Fruit fly (Drosophila melanogaster) whole organism, embryonic: ENCODE measurements around the gene CG5050.
A peak's percentile ranks its signal among the peaks of the same experiment; 100 is the strongest.

Experiments used
- Ada2b ChIP-seq: fragments of 200-800 bp; sonication (Bioruptor generic); IDR thresholded peaks from 2 replicates; pipeline ENCODE4 v1.3.6; 2022; ENCODE audit warnings: missing biosample characterization, missing genetic modification characterization
- B-H2 ChIP-seq: fragments of 200-800 bp; sonication (Bioruptor generic); optimal IDR thresholded peaks from 2 replicates; lab custom pipeline; 2018; ENCODE audit warnings: missing biosample characterization, mild to moderate bottlenecking, missing genetic modification characterization
- Bgb ChIP-seq: fragments of 200-800 bp; sonication (Bioruptor generic); IDR thresholded peaks from 2 replicates; pipeline ENCODE4 v1.3.6; 2022; ENCODE audit warnings: missing biosample characterization, missing genetic modification characterization; ENCODE audit not compliant: partially characterized antibody
- Bteb2 ChIP-seq: fragments of 200-800 bp; sonication (Bioruptor generic); optimal IDR thresholded peaks from 2 replicates; lab custom pipeline; 2016; ENCODE audit warnings: missing biosample characterization, missing genetic modification characterization
- CG10321 ChIP-seq: fragments of 200-800 bp; sonication (Bioruptor generic); IDR thresholded peaks from 2 replicates; pipeline ENCODE4 v1.3.6; 2022; ENCODE audit warnings: missing biosample characterization, missing genetic modification characterization
- CG12744 ChIP-seq: fragments of 200-800 bp; sonication (Bioruptor generic); optimal IDR thresholded peaks from 2 replicates; lab custom pipeline; 2016; ENCODE audit warnings: missing biosample characterization, missing genetic modification characterization
- CG13287 ChIP-seq: fragments of 200-800 bp; sonication (Bioruptor generic); IDR thresholded peaks from 2 replicates; pipeline ENCODE4 v1.3.6; 2022; ENCODE audit warnings: missing biosample characterization, missing genetic modification characterization; ENCODE audit not compliant: partially characterized antibody
- CG1602 ChIP-seq: fragments of 200-800 bp; sonication (Bioruptor generic); optimal IDR thresholded peaks from 3 replicates; lab custom pipeline; 2016; ENCODE audit warnings: missing biosample characterization, missing genetic modification characterization
- CG16863 ChIP-seq: fragments of 200-800 bp; sonication (Bioruptor generic); optimal IDR thresholded peaks from 3 replicates; lab custom pipeline; 2016; ENCODE audit warnings: missing biosample characterization, missing genetic modification characterization
- CG17385 ChIP-seq: fragments of 200-800 bp; sonication (Bioruptor generic); optimal IDR thresholded peaks from 3 replicates; lab custom pipeline; 2018; ENCODE audit warnings: missing biosample characterization, mild to moderate bottlenecking, missing genetic modification characterization
- CG2202 ChIP-seq: fragments of 200-800 bp; sonication (Bioruptor generic); optimal IDR thresholded peaks from 2 replicates; lab custom pipeline; 2018; ENCODE audit warnings: missing biosample characterization, mild to moderate bottlenecking, missing genetic modification characterization
- CG30020 ChIP-seq: fragments of 200-800 bp; optimal IDR thresholded peaks from 2 replicates; lab custom pipeline; 2019; ENCODE audit warnings: missing biosample characterization, mild to moderate bottlenecking, missing genetic modification characterization, moderate library complexity
- CG3065 ChIP-seq: fragments of 200-800 bp; sonication (Bioruptor generic); optimal IDR thresholded peaks from 2 replicates; lab custom pipeline; 2016; ENCODE audit warnings: missing biosample characterization, missing genetic modification characterization
- CG31388 ChIP-seq: fragments of 200-800 bp; sonication (Bioruptor generic); optimal IDR thresholded peaks from 2 replicates; lab custom pipeline; 2016; ENCODE audit warnings: missing biosample characterization, missing genetic modification characterization
- CG32532 ChIP-seq: fragments of 200-800 bp; sonication (Bioruptor generic); IDR thresholded peaks from 2 replicates; pipeline ENCODE4 v1.3.6; 2022; ENCODE audit warnings: missing biosample characterization, missing genetic modification characterization
- CG34422 ChIP-seq: fragments of 200-800 bp; sonication (Bioruptor generic); IDR thresholded peaks from 3 replicates; pipeline ENCODE4 v1.3.6; 2022; ENCODE audit warnings: missing biosample characterization, missing genetic modification characterization
- CG3726 ChIP-seq: fragments of 200-800 bp; sonication (Bioruptor generic); IDR thresholded peaks from 3 replicates; pipeline ENCODE4, ENCODE4 v1.3.6; 2022; ENCODE audit warnings: missing biosample characterization, missing genetic modification characterization
- CG4328 ChIP-seq: fragments of 200-800 bp; sonication (Bioruptor generic); optimal IDR thresholded peaks from 3 replicates; lab custom pipeline; 2017; ENCODE audit warnings: missing biosample characterization, missing genetic modification reagents, missing genetic modification characterization
- CG7556 ChIP-seq: fragments of 200-800 bp; sonication (Bioruptor generic); optimal IDR thresholded peaks from 2 replicates; lab custom pipeline; 2017; ENCODE audit warnings: missing biosample characterization, mild to moderate bottlenecking, missing genetic modification characterization
- CG8388 ChIP-seq: fragments of 200-800 bp; sonication (Bioruptor generic); optimal IDR thresholded peaks from 2 replicates; lab custom pipeline; 2019; ENCODE audit warnings: missing biosample characterization, mild to moderate bottlenecking, missing genetic modification characterization, moderate library complexity
- CG9817 ChIP-seq: fragments of 200-800 bp; sonication (Bioruptor generic); optimal IDR thresholded peaks from 2 replicates; lab custom pipeline; 2018; ENCODE audit warnings: missing biosample characterization, mild to moderate bottlenecking, missing genetic modification characterization, moderate library complexity
- CTCF ChIP-seq: fragments of 200-800 bp; sonication (Bioruptor generic); optimal IDR thresholded peaks from 2 replicates; lab custom pipeline; 2017; ENCODE audit warnings: missing biosample characterization, mild to moderate bottlenecking, missing genetic modification characterization, moderate library complexity
- CkIIα-i1 ChIP-seq: fragments of 200-800 bp; sonication (Bioruptor generic); IDR thresholded peaks from 2 replicates; pipeline ENCODE4 v1.3.6; 2022; ENCODE audit warnings: missing biosample characterization, missing genetic modification characterization
- CoRest ChIP-seq: fragments of 200-800 bp; sonication (Bioruptor generic); optimal IDR thresholded peaks from 3 replicates; lab custom pipeline; 2018; ENCODE audit warnings: missing biosample characterization, mild to moderate bottlenecking, missing genetic modification characterization, moderate library complexity
- CrebB ChIP-seq: fragments of 200-800 bp; sonication (Bioruptor generic); optimal IDR thresholded peaks from 3 replicates; lab custom pipeline; 2018; ENCODE audit warnings: missing biosample characterization, mild to moderate bottlenecking, missing genetic modification characterization
- D19A ChIP-seq: fragments of 200-800 bp; optimal IDR thresholded peaks from 3 replicates; lab custom pipeline; 2019; ENCODE audit warnings: missing biosample characterization, mild to moderate bottlenecking, missing genetic modification characterization, moderate library complexity
- Hand ChIP-seq: fragments of 200-800 bp; sonication (Bioruptor generic); optimal IDR thresholded peaks from 2 replicates; lab custom pipeline; 2017; ENCODE audit warnings: mild to moderate bottlenecking, missing biosample characterization, missing genetic modification reagents, missing genetic modification characterization
- Hr78 ChIP-seq, 2 experiments: fragments of 200-800 bp in 1 of 2; fragments of >200 bp in 1 of 2; sonication (Bioruptor generic) in 1 of 2; optimal IDR thresholded peaks; 2 replicates each; lab custom pipeline; 2017 to 2019; ENCODE audit warnings: missing biosample characterization in 2 of 2, missing genetic modification characterization in 2 of 2, mild to moderate bottlenecking in 1 of 2, moderate library complexity in 1 of 2
- MBD-R2 ChIP-seq: fragments of 200-800 bp; sonication (Bioruptor generic); IDR thresholded peaks from 2 replicates; pipeline ENCODE4 v1.3.6; 2022; ENCODE audit warnings: missing biosample characterization, missing genetic modification characterization
- Mad ChIP-seq: fragments of 200-800 bp; sonication (Bioruptor generic); optimal IDR thresholded peaks from 2 replicates; lab custom pipeline; 2016; ENCODE audit warnings: missing biosample characterization, missing genetic modification characterization
- Oaz ChIP-seq: fragments of 200-800 bp; sonication (Bioruptor generic); IDR thresholded peaks from 2 replicates; pipeline ENCODE4 v1.3.6; 2022; ENCODE audit warnings: missing biosample characterization, missing genetic modification characterization
- Sox102F ChIP-seq: fragments of 200-800 bp; sonication (Bioruptor generic); optimal IDR thresholded peaks from 2 replicates; lab custom pipeline; 2018; ENCODE audit warnings: missing biosample characterization, mild to moderate bottlenecking, missing genetic modification characterization, moderate library complexity
- Taf1 ChIP-seq: fragments of 200-800 bp; sonication (Bioruptor generic); IDR thresholded peaks from 2 replicates; pipeline ENCODE4 v1.3.6; 2022; ENCODE audit warnings: missing biosample characterization, missing genetic modification characterization
- abd-A ChIP-seq: fragments of 200-800 bp; sonication (Bioruptor generic); optimal IDR thresholded peaks from 3 replicates; lab custom pipeline; 2019; ENCODE audit warnings: missing biosample characterization, mild to moderate bottlenecking, missing genetic modification characterization, moderate library complexity
- aop ChIP-seq: fragments of 200-800 bp; sonication (Bioruptor generic); IDR thresholded peaks from 2 replicates; pipeline ENCODE4 v1.3.6; 2022; ENCODE audit warnings: missing biosample characterization, missing genetic modification characterization
- ara ChIP-seq: fragments of 200-800 bp; sonication (Bioruptor generic); IDR thresholded peaks from 2 replicates; pipeline ENCODE4 v1.3.6; 2022; ENCODE audit warnings: missing biosample characterization, missing genetic modification characterization
- bigmax ChIP-seq: fragments of 200-800 bp; sonication (Bioruptor generic); optimal IDR thresholded peaks from 2 replicates; lab custom pipeline; 2018; ENCODE audit warnings: missing biosample characterization, mild to moderate bottlenecking, missing genetic modification characterization
- cad ChIP-seq: fragments of >200 bp; optimal IDR thresholded peaks from 2 replicates; lab custom pipeline; 2017; ENCODE audit warnings: missing biosample characterization, missing genetic modification characterization
- chn ChIP-seq: fragments of 200-800 bp; sonication (Bioruptor generic); optimal IDR thresholded peaks from 2 replicates; lab custom pipeline; 2016; ENCODE audit warnings: missing biosample characterization, missing genetic modification characterization
- corto ChIP-seq: fragments of 200-800 bp; sonication (Bioruptor generic); optimal IDR thresholded peaks from 2 replicates; lab custom pipeline; 2016; ENCODE audit warnings: missing biosample characterization, mild to moderate bottlenecking, missing genetic modification characterization, moderate library complexity
- croc ChIP-seq: fragments of 200-800 bp; sonication (Bioruptor generic); conservative IDR thresholded peaks from 3 replicates; pipeline ENCODE4 v1.3.6; 2022; ENCODE audit warnings: missing biosample characterization, missing genetic modification characterization
- dimm ChIP-seq: fragments of 200-800 bp; sonication (Bioruptor generic); IDR thresholded peaks from 2 replicates; pipeline ENCODE4 v1.3.6; 2022; ENCODE audit warnings: missing biosample characterization, missing genetic modification characterization
- esg ChIP-seq: fragments of 200-800 bp; sonication (Bioruptor generic); conservative IDR thresholded peaks from 2 replicates; pipeline ENCODE4 v1.3.6; 2022; ENCODE audit warnings: missing biosample characterization, missing genetic modification characterization
- grau ChIP-seq: fragments of 200-800 bp; optimal IDR thresholded peaks from 3 replicates; lab custom pipeline; 2019; ENCODE audit warnings: missing biosample characterization, mild to moderate bottlenecking, missing genetic modification characterization, moderate library complexity
- maf-S ChIP-seq: fragments of 200-800 bp; sonication (Bioruptor generic); optimal IDR thresholded peaks from 2 replicates; lab custom pipeline; 2016; ENCODE audit warnings: missing biosample characterization, missing genetic modification characterization
- pfk ChIP-seq: fragments of 200-800 bp; sonication (Bioruptor generic); optimal IDR thresholded peaks from 2 replicates; lab custom pipeline; 2018; ENCODE audit warnings: missing biosample characterization, mild to moderate bottlenecking, missing genetic modification characterization, moderate library complexity
- psq ChIP-seq: fragments of 200-800 bp; sonication (Bioruptor generic); optimal IDR thresholded peaks from 2 replicates; lab custom pipeline; 2017; ENCODE audit warnings: missing biosample characterization, missing genetic modification characterization
- sima ChIP-seq: fragments of 200-800 bp; sonication (Bioruptor generic); optimal IDR thresholded peaks from 2 replicates; lab custom pipeline; 2016; ENCODE audit warnings: missing biosample characterization, missing genetic modification characterization
- sr ChIP-seq: fragments of 200-800 bp; sonication (Bioruptor generic); IDR thresholded peaks from 3 replicates; pipeline ENCODE4 v1.3.6; 2022; ENCODE audit warnings: missing biosample characterization, missing genetic modification characterization
- ttk ChIP-seq: fragments of 200-800 bp; sonication (Bioruptor generic); IDR thresholded peaks from 2 replicates; pipeline ENCODE4 v2.1.2; 2022; ENCODE audit warnings: missing biosample characterization, missing genetic modification characterization
- zf30C ChIP-seq: fragments of 200-800 bp; sonication (Bioruptor generic); optimal IDR thresholded peaks from 3 replicates; lab custom pipeline; 2018; ENCODE audit warnings: missing biosample characterization, mild to moderate bottlenecking, missing genetic modification characterization

Gene CG5050

DNA sequence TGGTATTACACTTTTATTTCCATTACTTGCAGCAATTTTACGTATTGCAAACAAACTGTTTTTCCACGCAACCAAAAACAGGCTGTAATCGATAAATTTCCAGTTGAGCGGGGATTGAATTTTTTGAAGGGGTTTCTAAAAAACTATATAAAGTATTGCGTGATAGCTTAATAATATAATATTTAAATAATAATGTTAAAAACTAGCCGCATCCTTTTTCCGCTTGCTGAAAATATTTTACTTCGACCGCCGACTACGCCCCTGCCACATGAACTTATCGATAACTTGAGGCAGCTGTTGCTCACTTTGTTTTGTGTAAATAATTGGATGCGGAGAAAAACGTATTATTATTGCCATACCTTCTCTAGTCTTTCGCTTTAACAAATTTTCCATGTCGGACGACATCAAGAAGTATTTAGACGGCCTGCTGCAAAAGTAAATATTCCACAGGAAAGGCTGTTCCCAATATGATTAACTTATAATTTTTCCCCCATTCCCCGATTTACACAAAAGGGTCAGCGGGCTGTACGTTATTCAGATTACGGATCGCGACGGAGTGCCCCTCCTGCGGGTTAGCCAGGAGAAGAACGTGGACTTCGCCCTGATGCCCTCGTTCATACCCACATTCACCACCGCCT, 28.3 kb downstream of the CG5050 start, which contains the start of the genes fws and Lamtor3 (continued):
- TF ChIP-seq B-H2 (GFP tag; lab: Kevin White, UChicago) = peak; percentile 46
- peak; percentile 96 for TF ChIP-seq CG8388 (GFP tag; lab: Kevin White, UChicago)
- TF ChIP-seq Hand (GFP tag; lab: Kevin White, UChicago) = peak; percentile 92
- peak; percentile 91 for TF ChIP-seq corto (GFP tag; lab: Kevin White, UChicago)
- TF ChIP-seq CG32532 (GFP tag; lab: Robert Waterston, UW) = peak; percentile 99
- peak; percentile 99 for TF ChIP-seq Taf1
- TF ChIP-seq pfk = no peak
- peak; percentile 99 for TF ChIP-seq ttk (GFP tag; lab: Robert Waterston, UW)
- peak; percentile 98 for TF ChIP-seq Oaz
- no peak for TF ChIP-seq Hr78 (GFP tag; optimal IDR thresholded peaks at IDR 0.05; lab: Kevin White, UChicago)
- peak; percentile 80 for TF ChIP-seq CG16863 (GFP tag; lab: Kevin White, UChicago)
- peak; percentile 95 for TF ChIP-seq psq (GFP tag; lab: Kevin White, UChicago)
- peak; percentile 96 for TF ChIP-seq CG17385 (GFP tag; lab: Kevin White, UChicago)
- peak; percentile 98 for TF ChIP-seq CG2202
- TF ChIP-seq sr (GFP tag; lab: Robert Waterston, UW) = peak; percentile 97
- peak; percentile 93 for TF ChIP-seq CG31388 (GFP tag; lab: Kevin White, UChicago)
- TF ChIP-seq CG3065 (GFP tag; lab: Kevin White, UChicago) = peak; percentile 92
- TF ChIP-seq CG4328 (GFP tag; lab: Kevin White, UChicago) = peak; percentile 33
- TF ChIP-seq cad (GFP tag; lab: Kevin White, UChicago) = no peak
- peak; percentile 96 for TF ChIP-seq CkIIα-i1 (GFP tag; lab: Robert Waterston, UW)
- peak; percentile 93 for TF ChIP-seq D19A (tag; lab: Kevin White, UChicago)
- peak; percentile 75 for TF ChIP-seq bigmax (GFP tag; lab: Kevin White, UChicago)
- peak; percentile 86 for TF ChIP-seq maf-S (GFP tag; lab: Kevin White, UChicago)
- peak; percentile 97 for TF ChIP-seq grau (tag; lab: Kevin White, UChicago)
- TF ChIP-seq dimm = peak; percentile 97
- peak; percentile 95 for TF ChIP-seq CrebB (tag; lab: Kevin White, UChicago)
- TF ChIP-seq abd-A = no peak
- TF ChIP-seq zf30C (GFP tag; lab: Kevin White, UChicago) = no peak
- peak; percentile 96 for TF ChIP-seq Mad (GFP tag; lab: Kevin White, UChicago)
- TF ChIP-seq Ada2b (GFP tag; lab: Robert Waterston, UW) = peak; percentile 99
- TF ChIP-seq esg (GFP tag; lab: Robert Waterston, UW) = peak; percentile 99
- peak; percentile 85 for TF ChIP-seq CG30020 (tag; lab: Kevin White, UChicago)
- peak; percentile 87 for TF ChIP-seq CG10321 (GFP tag; lab: Robert Waterston, UW)
- peak; percentile 98 for TF ChIP-seq CoRest (tag; lab: Kevin White, UChicago)
- TF ChIP-seq CG13287 (GFP tag; lab: Robert Waterston, UW) = peak; percentile 78
- peak; percentile 90 for TF ChIP-seq Bteb2 (GFP tag; lab: Kevin White, UChicago)
- TF ChIP-seq sima (GFP tag; lab: Kevin White, UChicago) = peak; percentile 20
- peak; percentile 97 for TF ChIP-seq CG9817 (tag; lab: Kevin White, UChicago)
- peak; percentile 100 for TF ChIP-seq CG34422 (GFP tag; lab: Robert Waterston, UW)
- peak; percentile 99 for TF ChIP-seq Sox102F
- peak; percentile 92 for TF ChIP-seq chn
- peak; percentile 97 for TF ChIP-seq CG1602 (GFP tag; lab: Kevin White, UChicago)
- TF ChIP-seq CG3726 (GFP tag; lab: Robert Waterston, UW) = peak; percentile 98
- peak; percentile 64 for TF ChIP-seq CTCF (GFP tag; lab: Kevin White, UChicago)
- peak; percentile 97 for TF ChIP-seq CG7556 (GFP tag; lab: Kevin White, UChicago)
- TF ChIP-seq CG12744 (GFP tag; lab: Kevin White, UChicago) = peak; percentile 74
- TF ChIP-seq ara (GFP tag; lab: Robert Waterston, UW) = peak; percentile 99
- peak; percentile 93 for TF ChIP-seq aop (GFP tag; lab: Robert Waterston, UW)
- peak; percentile 97 for TF ChIP-seq croc (GFP tag; lab: Robert Waterston, UW)
- peak; percentile 100 for TF ChIP-seq MBD-R2
- TF ChIP-seq Bgb (GFP tag; lab: Robert Waterston, UW) = peak; percentile 47
